Fruit fly (Drosophila melanogaster): ENCODE data around the gene Or71a.

Or71a gene

dm6 chr3L:15100983-15101382 is 22.7 kb upstream of the Or71a start (continued):
- TF ChIP-seq D (optimal IDR thresholded peaks at IDR 0.05) (peak; percentile 15), D (GFP tag; optimal IDR thresholded peaks at IDR 0.05) (no peak), CG11398 (GFP tag; optimal IDR thresholded peaks at IDR 0.05) (no peak), CG9932 (GFP tag; IDR thresholded peaks at IDR 0.05) (no peak), sens (GFP tag) (peak; percentile 56), CG10274 (GFP tag; optimal IDR thresholded peaks at IDR 0.05) (no peak)

- peak; percentile 4 for TF ChIP-seq twi (tag; optimal IDR thresholded peaks at IDR 0.05)
- no peak for TF ChIP-seq shn (GFP tag; optimal IDR thresholded peaks at IDR 0.05)
- no peak for TF ChIP-seq al (GFP tag; IDR thresholded peaks at IDR 0.05)
- TF ChIP-seq nerfin-2 (GFP tag; IDR thresholded peaks at IDR 0.05; ENCODE audit: partially characterized antibody): no peak
- TF ChIP-seq CG2712 (tag; optimal IDR thresholded peaks at IDR 0.05): no peak
- no peak for TF ChIP-seq CoRest (tag; optimal IDR thresholded peaks at IDR 0.05)
- no peak for TF ChIP-seq CG8290 (GFP tag; optimal IDR thresholded peaks at IDR 0.05)
- no peak for TF ChIP-seq CG8290 (tag; optimal IDR thresholded peaks at IDR 0.05)
- TF ChIP-seq ab (GFP tag; optimal IDR thresholded peaks at IDR 0.05): no peak
- no peak for TF ChIP-seq gcm (GFP tag; optimal IDR thresholded peaks at IDR 0.05)
- no peak for TF ChIP-seq CG6683 (GFP tag; optimal IDR thresholded peaks at IDR 0.05)
- no peak for TF ChIP-seq CG8944 (GFP tag; optimal IDR thresholded peaks at IDR 0.05)
- no peak for TF ChIP-seq CG12769 (tag; optimal IDR thresholded peaks at IDR 0.05)
- no peak for TF ChIP-seq crc (GFP tag; optimal IDR thresholded peaks at IDR 0.05)
- peak; percentile 1 for TF ChIP-seq cg (GFP tag; optimal IDR thresholded peaks at IDR 0.05)
- no peak for TF ChIP-seq ewg (GFP tag; optimal IDR thresholded peaks at IDR 0.05)
- TF ChIP-seq D19B (GFP tag; optimal IDR thresholded peaks at IDR 0.05): no peak
- no peak for TF ChIP-seq bab2 (GFP tag; optimal IDR thresholded peaks at IDR 0.05)
- no peak for TF ChIP-seq Mrtf (GFP tag; IDR thresholded peaks at IDR 0.05)
- no peak for TF ChIP-seq ap (GFP tag; IDR thresholded peaks at IDR 0.05)
- TF ChIP-seq Ada2b (GFP tag; IDR thresholded peaks at IDR 0.05): no peak
- no peak for TF ChIP-seq CG15601 (tag; optimal IDR thresholded peaks at IDR 0.05)
- peak; percentile 24; the same call in 1 of the 2 replicates for TF ChIP-seq CG8765 (GFP tag; IDR thresholded peaks at IDR 0.05)
- no peak for TF ChIP-seq Optix (GFP tag; IDR thresholded peaks at IDR 0.05)
- TF ChIP-seq CG6654 (GFP tag; optimal IDR thresholded peaks at IDR 0.05): no peak
- TF ChIP-seq dysf (GFP tag; IDR thresholded peaks at IDR 0.05): no peak
- no peak for TF ChIP-seq onecut (GFP tag; IDR thresholded peaks at IDR 0.05)
- no peak for TF ChIP-seq CHES-1-like (GFP tag; optimal IDR thresholded peaks at IDR 0.05)
- no peak for TF ChIP-seq CG9817 (tag; optimal IDR thresholded peaks at IDR 0.05)
- TF ChIP-seq az2 (GFP tag; optimal IDR thresholded peaks at IDR 0.05): no peak
- TF ChIP-seq Hey (tag; optimal IDR thresholded peaks at IDR 0.05): peak; percentile 4
- TF ChIP-seq Antp (GFP tag; optimal IDR thresholded peaks at IDR 0.05): no peak
- no peak for TF ChIP-seq Nf-YB (GFP tag; optimal IDR thresholded peaks at IDR 0.05)
- no peak for TF ChIP-seq Bdp1 (GFP tag; optimal IDR thresholded peaks at IDR 0.05)
- no peak for TF ChIP-seq ash1 (GFP tag; optimal IDR thresholded peaks at IDR 0.05)
- TF ChIP-seq sr (GFP tag; IDR thresholded peaks at IDR 0.05): no peak
- TF ChIP-seq pum (GFP tag; optimal IDR thresholded peaks at IDR 0.05): no peak
- TF ChIP-seq CG9215 (GFP tag; IDR thresholded peaks at IDR 0.05): no peak
- no peak for TF ChIP-seq vvl (GFP tag; IDR thresholded peaks at IDR 0.05)
- TF ChIP-seq CG15479 (GFP tag; optimal IDR thresholded peaks at IDR 0.05): peak; percentile 28
- no peak for TF ChIP-seq CG2889 (GFP tag; IDR thresholded peaks at IDR 0.05)
These were observed 21.3 kb upstream of the Or71a start for dm6 chr3L:15099541-15099940.
